Fruit fly (Drosophila melanogaster) whole organism, embryonic: ENCODE results near the gene Slimp.
A peak's percentile ranks its signal among the peaks of the same experiment; 100 is the strongest.

Source experiments
- ATbp ChIP-seq: fragments of 200-800 bp; sonication (Bioruptor generic); optimal IDR thresholded peaks from 2 replicates; lab custom pipeline; 2017; ENCODE audit warnings: missing biosample characterization, mild to moderate bottlenecking, missing genetic modification characterization, missing genetic modification reagents
- BEAF-32 ChIP-seq: fragments of 200-800 bp; sonication (Bioruptor generic); optimal IDR thresholded peaks from 3 replicates; lab custom pipeline; 2017; ENCODE audit warnings: missing biosample characterization, missing genetic modification characterization, mild to moderate bottlenecking, moderate library complexity, missing genetic modification reagents
- CG10274 ChIP-seq: fragments of 200-800 bp; sonication (Bioruptor generic); optimal IDR thresholded peaks from 3 replicates; lab custom pipeline; 2017; ENCODE audit warnings: missing biosample characterization, mild to moderate bottlenecking, missing genetic modification characterization
- CG10366 ChIP-seq: fragments of 200-800 bp; sonication (Bioruptor generic); IDR thresholded peaks from 2 replicates; pipeline ENCODE4 v1.3.6; 2022; ENCODE audit warnings: missing biosample characterization, missing genetic modification characterization
- CG10565 ChIP-seq: fragments of 200-800 bp; sonication (Bioruptor generic); optimal IDR thresholded peaks from 3 replicates; lab custom pipeline; 2016; ENCODE audit warnings: missing biosample characterization, mild to moderate bottlenecking, missing genetic modification characterization
- CG10654 ChIP-seq: fragments of 200-800 bp; sonication (Bioruptor generic); optimal IDR thresholded peaks from 2 replicates; lab custom pipeline; 2016; ENCODE audit warnings: missing biosample characterization, missing genetic modification characterization
- CG14710 ChIP-seq: fragments of 200-800 bp; sonication (Bioruptor generic); optimal IDR thresholded peaks from 3 replicates; lab custom pipeline; 2019; ENCODE audit warnings: missing biosample characterization, mild to moderate bottlenecking, missing genetic modification characterization, moderate library complexity
- CG15073 ChIP-seq: fragments of 200-800 bp; sonication (Bioruptor generic); optimal IDR thresholded peaks from 2 replicates; lab custom pipeline; 2016; ENCODE audit warnings: missing biosample characterization, missing genetic modification characterization
- CG1529 ChIP-seq: fragments of 200-800 bp; sonication (Bioruptor generic); optimal IDR thresholded peaks from 3 replicates; lab custom pipeline; 2018; ENCODE audit warnings: missing biosample characterization, missing genetic modification characterization
- CG15479 ChIP-seq: fragments of 200-800 bp; sonication (Bioruptor generic); optimal IDR thresholded peaks from 3 replicates; lab custom pipeline; 2019; ENCODE audit warnings: missing biosample characterization, mild to moderate bottlenecking, missing genetic modification characterization, moderate library complexity
- CG15601 ChIP-seq: fragments of 200-800 bp; sonication (Bioruptor generic); optimal IDR thresholded peaks from 3 replicates; lab custom pipeline; 2019; ENCODE audit warnings: missing biosample characterization, mild to moderate bottlenecking, missing genetic modification characterization, moderate library complexity
- CG15696 ChIP-seq: fragments of 200-800 bp; sonication (Bioruptor generic); optimal IDR thresholded peaks from 2 replicates; lab custom pipeline; 2019; ENCODE audit warnings: missing biosample characterization, mild to moderate bottlenecking, missing genetic modification characterization, moderate library complexity
- CG17359 ChIP-seq: fragments of 200-800 bp; sonication (Bioruptor generic); optimal IDR thresholded peaks from 3 replicates; lab custom pipeline; 2018; ENCODE audit warnings: missing biosample characterization, mild to moderate bottlenecking, missing genetic modification characterization, moderate library complexity
- CG18619 ChIP-seq: fragments of 200-800 bp; sonication (Bioruptor generic); optimal IDR thresholded peaks from 3 replicates; lab custom pipeline; 2017; ENCODE audit warnings: missing biosample characterization, mild to moderate bottlenecking, missing genetic modification characterization
- CG2116 ChIP-seq: fragments of 200-800 bp; sonication (Bioruptor generic); optimal IDR thresholded peaks from 3 replicates; lab custom pipeline; 2018; ENCODE audit warnings: missing biosample characterization, mild to moderate bottlenecking, missing genetic modification characterization
- CG31365 ChIP-seq: fragments of 200-800 bp; sonication (Bioruptor generic); optimal IDR thresholded peaks from 2 replicates; lab custom pipeline; 2018; ENCODE audit warnings: missing biosample characterization, mild to moderate bottlenecking, missing genetic modification characterization
- CG34422 ChIP-seq: fragments of 200-800 bp; sonication (Bioruptor generic); IDR thresholded peaks from 3 replicates; pipeline ENCODE4 v1.3.6; 2022; ENCODE audit warnings: missing biosample characterization, missing genetic modification characterization
- CG3726 ChIP-seq: fragments of 200-800 bp; sonication (Bioruptor generic); IDR thresholded peaks from 3 replicates; pipeline ENCODE4, ENCODE4 v1.3.6; 2022; ENCODE audit warnings: missing biosample characterization, missing genetic modification characterization
- CG43689 ChIP-seq: fragments of 200-800 bp; sonication (Bioruptor generic); IDR thresholded peaks from 2 replicates; pipeline ENCODE4 v1.3.6; 2022; ENCODE audit warnings: missing biosample characterization, missing genetic modification characterization
- CG4617 ChIP-seq: fragments of 200-800 bp; sonication (Bioruptor generic); optimal IDR thresholded peaks from 3 replicates; lab custom pipeline; 2016; ENCODE audit warnings: missing biosample characterization, missing genetic modification characterization, borderline replicate concordance
- CG6683 ChIP-seq: fragments of 200-800 bp; sonication (Bioruptor generic); optimal IDR thresholded peaks from 2 replicates; lab custom pipeline; 2017; ENCODE audit warnings: missing biosample characterization, mild to moderate bottlenecking, missing genetic modification characterization, missing genetic modification reagents
- CG6791 ChIP-seq: fragments of 200-800 bp; sonication (Bioruptor generic); IDR thresholded peaks from 3 replicates; pipeline ENCODE4 v1.3.6; 2022; ENCODE audit warnings: missing biosample characterization, missing genetic modification characterization; ENCODE audit not compliant: partially characterized antibody
- CG7372 ChIP-seq: fragments of 200-800 bp; sonication (Bioruptor generic); IDR thresholded peaks from 2 replicates; pipeline ENCODE4 v1.3.6; 2022; ENCODE audit warnings: missing biosample characterization, missing genetic modification characterization
- Chrac-16 ChIP-seq: fragments of 200-800 bp; sonication (Bioruptor generic); optimal IDR thresholded peaks from 3 replicates; lab custom pipeline; 2016; ENCODE audit warnings: missing biosample characterization, missing genetic modification characterization
- Dbx ChIP-seq: fragments of 200-800 bp; sonication (Bioruptor generic); IDR thresholded peaks from 3 replicates; pipeline ENCODE4 v1.3.6; 2022; ENCODE audit warnings: missing biosample characterization, missing genetic modification characterization
- Dip2 ChIP-seq: fragments of 200-800 bp; sonication (Bioruptor generic); IDR thresholded peaks from 2 replicates; pipeline ENCODE4 v1.3.6; 2022; ENCODE audit warnings: missing biosample characterization, missing genetic modification characterization
- Lpt ChIP-seq: fragments of >200 bp; optimal IDR thresholded peaks from 2 replicates; lab custom pipeline; 2018; ENCODE audit warnings: missing biosample characterization, missing genetic modification characterization
- MTF-1 ChIP-seq: fragments of 200-800 bp; sonication (Bioruptor generic); optimal IDR thresholded peaks from 2 replicates; lab custom pipeline; 2018; ENCODE audit warnings: missing biosample characterization, mild to moderate bottlenecking, missing genetic modification characterization, borderline replicate concordance
- NFAT ChIP-seq: fragments of 200-800 bp; sonication (Bioruptor generic); IDR thresholded peaks from 2 replicates; pipeline ENCODE4 v1.3.6; 2022; ENCODE audit warnings: missing biosample characterization, missing genetic modification characterization
- PHDP ChIP-seq: fragments of 200-800 bp; sonication (Bioruptor generic); optimal IDR thresholded peaks from 3 replicates; lab custom pipeline; 2018; ENCODE audit warnings: missing biosample characterization, mild to moderate bottlenecking, missing genetic modification characterization, moderate library complexity
- Poxn ChIP-seq: fragments of 200-800 bp; sonication (Bioruptor generic); IDR thresholded peaks from 2 replicates; pipeline ENCODE4 v1.3.6; 2022; ENCODE audit warnings: missing biosample characterization, missing genetic modification characterization
- Side ChIP-seq: fragments of 200-800 bp; sonication (Bioruptor generic); optimal IDR thresholded peaks from 2 replicates; lab custom pipeline; 2016; ENCODE audit warnings: missing biosample characterization, missing genetic modification characterization
- Spps ChIP-seq: fragments of 200-800 bp; sonication (Bioruptor generic); optimal IDR thresholded peaks from 2 replicates; lab custom pipeline; 2018; ENCODE audit warnings: missing biosample characterization, mild to moderate bottlenecking, missing genetic modification characterization
- Sry-β ChIP-seq: fragments of 200-800 bp; sonication (Bioruptor generic); optimal IDR thresholded peaks from 2 replicates; lab custom pipeline; 2018; ENCODE audit warnings: missing biosample characterization, mild to moderate bottlenecking, missing genetic modification characterization, moderate library complexity
- bab2 ChIP-seq: fragments of 200-800 bp; sonication (Bioruptor generic); optimal IDR thresholded peaks from 2 replicates; lab custom pipeline; 2016; ENCODE audit warnings: missing biosample characterization, missing genetic modification characterization
- cad ChIP-seq: fragments of >200 bp; optimal IDR thresholded peaks from 2 replicates; lab custom pipeline; 2017; ENCODE audit warnings: missing biosample characterization, missing genetic modification characterization
- cwo ChIP-seq: fragments of 200-800 bp; sonication (Bioruptor generic); optimal IDR thresholded peaks from 3 replicates; lab custom pipeline; 2017; ENCODE audit warnings: missing biosample characterization, missing genetic modification characterization, mild to moderate bottlenecking, moderate library complexity, missing genetic modification reagents
- disco-r ChIP-seq: fragments of 200-800 bp; sonication (Bioruptor generic); optimal IDR thresholded peaks from 2 replicates; lab custom pipeline; 2016; ENCODE audit warnings: missing biosample characterization, missing genetic modification characterization
- dm ChIP-seq: fragments of 200-800 bp; sonication (Bioruptor generic); optimal IDR thresholded peaks from 3 replicates; lab custom pipeline; 2016; ENCODE audit warnings: missing biosample characterization, missing genetic modification characterization
- gcm ChIP-seq: fragments of 200-800 bp; sonication (Bioruptor generic); optimal IDR thresholded peaks from 2 replicates; lab custom pipeline; 2019; ENCODE audit warnings: missing biosample characterization, mild to moderate bottlenecking, missing genetic modification characterization, moderate library complexity
- jumu ChIP-seq: fragments of 200-800 bp; sonication (Bioruptor generic); optimal IDR thresholded peaks from 3 replicates; lab custom pipeline; 2016; ENCODE audit warnings: missing biosample characterization, missing genetic modification characterization
- kni ChIP-seq: fragments of 200-800 bp; sonication (Bioruptor generic); optimal IDR thresholded peaks from 3 replicates; lab custom pipeline; 2017; ENCODE audit warnings: mild to moderate bottlenecking, missing biosample characterization, missing genetic modification reagents, missing genetic modification characterization
- maf-S ChIP-seq: fragments of 200-800 bp; sonication (Bioruptor generic); optimal IDR thresholded peaks from 2 replicates; lab custom pipeline; 2016; ENCODE audit warnings: missing biosample characterization, missing genetic modification characterization
- repo ChIP-seq: fragments of 200-800 bp; sonication (Bioruptor generic); optimal IDR thresholded peaks from 2 replicates; lab custom pipeline; 2016; ENCODE audit warnings: missing biosample characterization, missing genetic modification characterization
- sens-2 ChIP-seq: fragments of 200-800 bp; sonication (Bioruptor generic); IDR thresholded peaks from 2 replicates; pipeline ENCODE4 v1.3.6; 2022; ENCODE audit warnings: missing biosample characterization, missing genetic modification characterization
- stc ChIP-seq: fragments of 200-800 bp; sonication (Bioruptor generic); IDR thresholded peaks from 2 replicates; pipeline ENCODE4 v1.3.6; 2022; ENCODE audit warnings: missing biosample characterization, missing genetic modification characterization
- tna ChIP-seq: fragments of 200-800 bp; sonication (Bioruptor generic); IDR thresholded peaks from 2 replicates; pipeline ENCODE4 v1.3.6; 2022; ENCODE audit warnings: missing biosample characterization, missing genetic modification characterization; ENCODE audit not compliant: partially characterized antibody
- vvl ChIP-seq: fragments of 200-800 bp; sonication (Bioruptor generic); IDR thresholded peaks from 2 replicates; pipeline ENCODE4 v1.3.6; 2022; ENCODE audit warnings: missing biosample characterization, missing genetic modification characterization
- yki ChIP-seq: fragments of >200 bp; optimal IDR thresholded peaks from 3 replicates; lab custom pipeline; 2018
- zfh2 ChIP-seq: fragments of 200-800 bp; sonication (Bioruptor generic); optimal IDR thresholded peaks from 2 replicates; lab custom pipeline; 2016; ENCODE audit warnings: missing biosample characterization, missing genetic modification characterization

Slimp gene

dm6 chr3R:24141013-24141592, 7.7 kb downstream of the Slimp start, which contains the start of gene Kal1 (continued):
- peak; percentile 82 for TF ChIP-seq cwo
- peak; percentile 81 for TF ChIP-seq CG18619 (GFP tag; lab: Kevin White, UChicago)
- TF ChIP-seq disco-r (GFP tag; lab: Kevin White, UChicago) = no peak
- peak; percentile 11 for TF ChIP-seq Side (GFP tag; lab: Kevin White, UChicago)
- TF ChIP-seq CG7372 (GFP tag; lab: Robert Waterston, UW) = peak; percentile 73
- TF ChIP-seq CG17359 (tag; lab: Kevin White, UChicago) = peak; percentile 96
- peak; percentile 54 for TF ChIP-seq Sry-β (GFP tag; lab: Kevin White, UChicago)
- TF ChIP-seq repo (GFP tag; lab: Kevin White, UChicago) = no peak
- TF ChIP-seq dm (GFP tag; lab: Kevin White, UChicago) = no peak
- TF ChIP-seq CG1529 (GFP tag; lab: Kevin White, UChicago) = peak; percentile 94
- TF ChIP-seq CG15073 (GFP tag; lab: Kevin White, UChicago) = no peak
- TF ChIP-seq CG43689 = peak; percentile 87
- no peak for TF ChIP-seq zfh2 (GFP tag; lab: Kevin White, UChicago)
- peak; percentile 85 for TF ChIP-seq CG6683
- TF ChIP-seq CG2116 (GFP tag; lab: Kevin White, UChicago) = peak; percentile 65
- TF ChIP-seq BEAF-32 = no peak
- no peak for TF ChIP-seq tna
- peak; percentile 44; the same call in 1 of the 2 replicates for TF ChIP-seq NFAT (GFP tag; lab: Robert Waterston, UW)
- peak; percentile 71 for TF ChIP-seq Dbx (GFP tag; lab: Robert Waterston, UW)
- TF ChIP-seq CG15696 (tag; lab: Kevin White, UChicago) = peak; percentile 53
- TF ChIP-seq cad = no peak
- no peak for TF ChIP-seq CG15479 (GFP tag; lab: Kevin White, UChicago)
- TF ChIP-seq Poxn (GFP tag; lab: Robert Waterston, UW) = no peak
- peak; percentile 65 for TF ChIP-seq CG4617 (GFP tag; lab: Kevin White, UChicago)
- peak; percentile 78 for TF ChIP-seq MTF-1 (GFP tag; lab: Kevin White, UChicago)
- TF ChIP-seq jumu (GFP tag; lab: Kevin White, UChicago) = no peak
- TF ChIP-seq Chrac-16 = peak; percentile 69
- peak; percentile 83 for TF ChIP-seq CG10654 (GFP tag; lab: Kevin White, UChicago)
- TF ChIP-seq CG15601 (tag; lab: Kevin White, UChicago) = peak; percentile 94
- no peak for TF ChIP-seq yki
- peak; percentile 95 for TF ChIP-seq stc (GFP tag; lab: Robert Waterston, UW)
- TF ChIP-seq sens-2 (GFP tag; lab: Robert Waterston, UW) = peak; percentile 91
- TF ChIP-seq maf-S (GFP tag; lab: Kevin White, UChicago) = no peak
- peak; percentile 94 for TF ChIP-seq Spps
- TF ChIP-seq kni = peak; percentile 58
- peak; percentile 98 for TF ChIP-seq vvl (GFP tag; lab: Robert Waterston, UW)
- TF ChIP-seq CG6791 (GFP tag; lab: Robert Waterston, UW) = no peak
- TF ChIP-seq gcm (GFP tag; lab: Kevin White, UChicago) = peak; percentile 95
- peak; percentile 90 for TF ChIP-seq CG34422 (GFP tag; lab: Robert Waterston, UW)
- TF ChIP-seq CG14710 = peak; percentile 89
- peak; percentile 5 for TF ChIP-seq CG10565 (GFP tag; lab: Kevin White, UChicago)
- peak; percentile 66 for TF ChIP-seq CG10274
- TF ChIP-seq CG10366 = peak; percentile 92
- peak; percentile 72 for TF ChIP-seq CG31365
- TF ChIP-seq Dip2 (GFP tag; lab: Robert Waterston, UW) = peak; percentile 54; the same call in 1 of the 2 replicates
- peak; percentile 24 for TF ChIP-seq bab2
- TF ChIP-seq PHDP (tag; lab: Kevin White, UChicago) = peak; percentile 96
- no peak for TF ChIP-seq Lpt
- TF ChIP-seq CG3726 = peak; percentile 81
- peak; percentile 96 for TF ChIP-seq ATbp (GFP tag; lab: Kevin White, UChicago)
